Worm (Caenorhabditis elegans) whole organism, young adult: Measurements from ENCODE around the gene irld-63.

Source experiments
- B0019.2 ChIP-seq: fragments of 200-800 bp; sonication (Bioruptor generic); conservative IDR thresholded peaks from 2 replicates; pipeline ENCODE4 v1.3.6; 2022; ENCODE audit warnings: missing genetic modification reagents, missing genetic modification characterization, missing compliant biosample characterization
- C06A6.2 ChIP-seq: fragments of 200-800 bp; sonication (Bioruptor generic); conservative IDR thresholded peaks from 2 replicates; pipeline ENCODE4 v1.3.6; 2022; ENCODE audit warnings: missing genetic modification characterization, missing compliant biosample characterization
- F23B12.7 ChIP-seq: sonication (generic microtip); optimal IDR thresholded peaks from 2 replicates; lab custom pipeline; 2017; ENCODE audit warnings: missing genetic modification characterization, mild to moderate bottlenecking, missing compliant biosample characterization, antibody characterized with exemption, moderate library complexity; ENCODE audit not compliant: insufficient read depth
- F57A8.1 ChIP-seq: fragments of 200-800 bp; sonication (Bioruptor generic); optimal IDR thresholded peaks from 2 replicates; lab custom pipeline; 2018; ENCODE audit warnings: mild to moderate bottlenecking, missing genetic modification characterization, moderate library complexity, missing compliant biosample characterization
- K12H6.12 ChIP-seq: fragments of 200-800 bp; sonication (Bioruptor generic); optimal IDR thresholded peaks from 2 replicates; lab custom pipeline; 2018; ENCODE audit warnings: mild to moderate bottlenecking, missing genetic modification characterization, missing compliant biosample characterization
- Y56A3A.18 ChIP-seq: fragments of 200-800 bp; sonication (Bioruptor generic); IDR thresholded peaks from 2 replicates; pipeline ENCODE4 v1.3.6; 2022; ENCODE audit warnings: missing genetic modification reagents, missing genetic modification characterization, missing compliant biosample characterization
- atf-7 ChIP-seq: sonication (generic microtip); optimal IDR thresholded peaks from 2 replicates; lab custom pipeline; 2017; ENCODE audit warnings: mild to moderate bottlenecking, missing genetic modification characterization, missing compliant biosample characterization
- attf-3 ChIP-seq: fragments of 200-800 bp; sonication (Bioruptor generic); conservative IDR thresholded peaks from 2 replicates; pipeline ENCODE4 v1.3.6; 2022; ENCODE audit warnings: missing genetic modification reagents, missing genetic modification characterization, missing compliant biosample characterization
- attf-5 ChIP-seq: fragments of 200-800 bp; sonication (Bioruptor generic); optimal IDR thresholded peaks from 2 replicates; lab custom pipeline; 2018; ENCODE audit warnings: mild to moderate bottlenecking, missing genetic modification characterization, missing compliant biosample characterization
- chd-7 ChIP-seq: sonication (generic microtip); optimal IDR thresholded peaks from 2 replicates; lab custom pipeline; 2016; ENCODE audit warnings: mild to moderate bottlenecking, missing genetic modification characterization, moderate library complexity, missing compliant biosample characterization
- egrh-3 ChIP-seq: fragments of 200-800 bp; sonication (Bioruptor generic); IDR thresholded peaks from 2 replicates; pipeline ENCODE4 v1.3.6; 2022; ENCODE audit warnings: missing genetic modification reagents, missing genetic modification characterization, missing compliant biosample characterization
- fkh-3 ChIP-seq: sonication (generic microtip); optimal IDR thresholded peaks from 2 replicates; lab custom pipeline; 2016; ENCODE audit warnings: mild to moderate bottlenecking, missing genetic modification characterization, missing compliant biosample characterization
- him-1 ChIP-seq: sonication (generic microtip); optimal IDR thresholded peaks from 2 replicates; lab custom pipeline; 2016; ENCODE audit warnings: missing genotype, missing genetic modification reagents, missing genetic modification characterization, missing compliant biosample characterization
- hmg-1.2 ChIP-seq: fragments of 200-800 bp; sonication (Bioruptor generic); IDR thresholded peaks from 2 replicates; pipeline ENCODE4 v1.3.6; 2022; ENCODE audit warnings: missing genetic modification reagents, missing genetic modification characterization, missing compliant biosample characterization
- hrde-1 ChIP-seq: sonication (generic microtip); optimal IDR thresholded peaks from 2 replicates; lab custom pipeline; 2016; ENCODE audit warnings: missing genetic modification characterization, mild to moderate bottlenecking, missing compliant biosample characterization, moderate library complexity, missing genotype, missing genetic modification reagents, borderline replicate concordance
- madf-10 ChIP-seq: sonication (generic microtip); optimal IDR thresholded peaks from 2 replicates; lab custom pipeline; 2016; ENCODE audit warnings: mild to moderate bottlenecking, missing genetic modification characterization, missing compliant biosample characterization
- madf-6 ChIP-seq: fragments of 200-800 bp; sonication (Bioruptor generic); IDR thresholded peaks from 2 replicates; pipeline ENCODE4 v1.3.6; 2022; ENCODE audit warnings: missing genetic modification reagents, missing genetic modification characterization, missing compliant biosample characterization
- madf-8 ChIP-seq: fragments of 200-800 bp; sonication (Bioruptor generic); conservative IDR thresholded peaks from 2 replicates; pipeline ENCODE4 v1.3.6; 2022; ENCODE audit warnings: missing genetic modification reagents, missing genetic modification characterization, missing compliant biosample characterization
- mel-28 ChIP-seq: sonication (generic microtip); optimal IDR thresholded peaks from 2 replicates; lab custom pipeline; 2016; ENCODE audit warnings: borderline replicate concordance, mild to moderate bottlenecking, missing genetic modification characterization, missing compliant biosample characterization
- nhr-120 ChIP-seq: fragments of 200-800 bp; sonication (Bioruptor generic); IDR thresholded peaks from 2 replicates; pipeline ENCODE4 v1.3.6; 2022; ENCODE audit warnings: missing genetic modification characterization, missing compliant biosample characterization
- nhr-80 ChIP-seq: sonication (generic microtip); optimal IDR thresholded peaks from 2 replicates; lab custom pipeline; 2016; ENCODE audit warnings: missing genetic modification characterization, missing compliant biosample characterization
- nhr-90 ChIP-seq: sonication (generic microtip); optimal IDR thresholded peaks from 2 replicates; lab custom pipeline; 2016; ENCODE audit warnings: missing genotype, mild to moderate bottlenecking, missing genetic modification characterization, missing compliant biosample characterization
- repo-1 ChIP-seq: sonication (generic microtip); optimal IDR thresholded peaks from 2 replicates; lab custom pipeline; 2017; ENCODE audit warnings: mild to moderate bottlenecking, missing genetic modification characterization, missing compliant biosample characterization
- sdz-38 ChIP-seq: sonication (generic microtip); optimal IDR thresholded peaks from 2 replicates; lab custom pipeline; 2016; ENCODE audit warnings: missing genotype, missing genetic modification characterization, missing compliant biosample characterization
- somi-1 ChIP-seq: fragments of 200-800 bp; sonication (Bioruptor generic); optimal IDR thresholded peaks from 2 replicates; lab custom pipeline; 2018; ENCODE audit warnings: mild to moderate bottlenecking, missing genetic modification characterization, missing compliant biosample characterization
- zfh-2 ChIP-seq: fragments of 200-800 bp; sonication (Bioruptor generic); conservative IDR thresholded peaks from 2 replicates; pipeline ENCODE4 v1.3.6; 2022; ENCODE audit warnings: missing genetic modification reagents, missing genetic modification characterization, missing compliant biosample characterization
- ztf-28 ChIP-seq: fragments of 200-800 bp; sonication (Bioruptor generic); IDR thresholded peaks from 2 replicates; pipeline ENCODE4 v1.3.6; 2022; ENCODE audit warnings: missing genetic modification reagents, missing genetic modification characterization, missing compliant biosample characterization

irld-63 gene

DNA sequence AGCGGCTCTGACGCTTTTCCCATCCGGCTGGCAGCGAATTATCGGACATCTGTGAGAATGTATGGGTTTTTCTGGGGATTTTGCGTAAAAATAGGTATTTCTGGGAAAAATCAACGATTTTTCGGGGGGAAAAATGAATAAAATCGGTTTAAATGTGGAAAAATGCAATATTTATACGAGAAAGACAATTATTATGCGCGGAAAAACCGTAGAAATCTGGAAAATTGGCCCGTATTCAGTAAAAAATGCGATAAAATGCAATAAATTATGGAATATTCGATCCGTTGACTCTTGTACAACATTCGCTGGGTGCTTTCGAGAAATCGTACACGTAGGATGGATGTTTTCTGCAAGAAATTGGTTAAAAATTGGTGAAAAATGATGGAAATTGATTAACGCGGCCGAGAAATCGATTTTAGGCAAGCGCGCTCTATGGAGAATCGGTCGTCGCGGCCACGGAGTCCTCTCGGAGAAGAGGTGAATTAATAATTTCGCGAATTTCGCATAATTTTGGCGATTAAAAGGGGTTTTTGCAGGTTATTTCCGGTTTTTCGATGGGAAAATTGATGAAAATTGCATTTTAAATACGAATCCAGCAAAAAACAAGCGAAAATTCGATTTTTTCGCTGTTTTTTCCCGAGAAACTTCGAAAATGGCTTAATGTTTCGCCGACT lies 41.4 kb upstream of the irld-63 start, which contains the start of gene pinn-1 (continued):
- peak; percentile 45 for TF ChIP-seq F23B12.7 (tag; lab: Kevin White, UChicago)

DNA sequence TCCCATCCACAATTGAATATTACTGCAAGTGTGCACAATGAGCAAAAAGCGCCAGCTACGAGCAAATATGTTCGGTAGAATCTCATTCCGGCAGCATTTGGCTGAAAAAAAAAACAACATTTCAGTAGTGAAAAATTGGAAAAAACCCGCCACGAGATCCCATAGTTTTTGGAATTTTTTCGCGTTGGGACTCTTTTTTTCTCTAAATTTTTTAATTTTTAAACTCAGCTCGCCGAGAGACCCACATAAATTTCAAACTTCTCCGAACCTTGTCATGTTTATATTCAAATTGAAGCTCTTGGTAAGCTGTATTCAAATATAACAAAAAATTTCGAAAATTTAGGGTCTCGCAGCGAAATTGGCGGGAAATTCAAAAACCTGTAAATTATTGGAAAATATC lies 36.2 kb upstream of the irld-63 start, which contains the start of gene sqv-2:
Gene sqv-2, minus strand, starts transcription at position 101 of the 400 bp plus-strand sequence.
- TF ChIP-seq C06A6.2 (no peak), ztf-28 (GFP tag; lab: Robert Waterston, UW) (no peak), nhr-90 (tag; lab: Kevin White, UChicago) (no peak), attf-5 (GFP tag; lab: Kevin White, UChicago) (no peak), somi-1 (GFP tag; lab: Kevin White, UChicago) (no peak), F57A8.1 (GFP tag; lab: Kevin White, UChicago) (no peak), madf-6 (GFP tag; lab: Robert Waterston, UW) (no peak), madf-8 (no peak), nhr-80 (tag; lab: Kevin White, UChicago) (no peak), him-1 (tag; lab: Kevin White, UChicago) (no peak), hrde-1 (tag; lab: Kevin White, UChicago) (no peak), madf-10 (tag; lab: Kevin White, UChicago) (no peak), chd-7 (tag; lab: Kevin White, UChicago) (no peak), nhr-120 (no peak)

DNA sequence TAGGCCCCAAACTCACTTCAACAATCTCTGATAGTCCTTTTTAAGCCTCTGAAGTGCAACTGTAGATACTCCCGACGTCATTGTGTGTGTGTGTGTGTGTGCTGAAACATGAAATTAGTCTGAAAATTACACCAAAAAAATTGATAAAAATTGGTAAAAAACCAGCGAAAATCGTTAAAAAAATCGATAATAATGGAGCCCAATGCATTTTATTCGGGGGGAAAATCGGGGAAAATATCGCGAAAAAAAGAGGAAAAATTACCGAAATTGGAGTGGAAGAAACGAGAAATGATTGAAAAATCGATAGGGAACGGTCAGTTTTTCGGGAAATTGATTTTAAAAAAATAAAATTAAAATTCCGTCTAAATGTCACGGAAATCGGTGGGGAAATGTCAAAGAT lies 30.3 kb upstream of the irld-63 start, which contains the start of gene ubc-26:
Gene ubc-26, minus strand, starts transcription at position 101 of the 400 bp plus-strand sequence.
- no peak for TF ChIP-seq repo-1 (tag; lab: Kevin White, UChicago)
- no peak for TF ChIP-seq Y56A3A.18 (GFP tag; lab: Robert Waterston, UW)
- TF ChIP-seq fkh-3 = no peak
- TF ChIP-seq sdz-38 = no peak
- no peak for TF ChIP-seq B0019.2 (GFP tag; lab: Robert Waterston, UW)
- TF ChIP-seq madf-10 (tag; lab: Kevin White, UChicago) = no peak
- TF ChIP-seq F57A8.1 (GFP tag; lab: Kevin White, UChicago) = no peak

DNA sequence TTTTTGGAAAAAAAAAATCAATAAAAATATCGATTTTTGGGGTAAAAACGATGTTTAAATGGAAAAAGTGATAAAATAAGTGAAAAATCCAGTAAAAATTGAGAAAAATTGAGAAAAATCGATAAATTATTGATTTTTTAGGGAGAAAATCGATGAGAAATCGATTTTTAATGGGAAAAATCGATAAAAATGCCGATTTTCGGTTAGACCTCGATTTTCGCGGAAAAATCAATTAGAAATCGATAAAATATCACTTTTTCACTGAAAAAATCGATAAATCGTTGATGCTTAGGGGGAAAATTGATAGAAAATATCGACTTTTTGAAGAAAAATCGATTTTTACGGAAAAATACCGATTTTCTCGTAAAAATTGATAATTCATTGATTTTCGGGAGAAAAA lies 29.4 kb upstream of the irld-63 start:
- TF ChIP-seq attf-3 (GFP tag; lab: Robert Waterston, UW) = no peak
- TF ChIP-seq K12H6.12 = no peak

DNA sequence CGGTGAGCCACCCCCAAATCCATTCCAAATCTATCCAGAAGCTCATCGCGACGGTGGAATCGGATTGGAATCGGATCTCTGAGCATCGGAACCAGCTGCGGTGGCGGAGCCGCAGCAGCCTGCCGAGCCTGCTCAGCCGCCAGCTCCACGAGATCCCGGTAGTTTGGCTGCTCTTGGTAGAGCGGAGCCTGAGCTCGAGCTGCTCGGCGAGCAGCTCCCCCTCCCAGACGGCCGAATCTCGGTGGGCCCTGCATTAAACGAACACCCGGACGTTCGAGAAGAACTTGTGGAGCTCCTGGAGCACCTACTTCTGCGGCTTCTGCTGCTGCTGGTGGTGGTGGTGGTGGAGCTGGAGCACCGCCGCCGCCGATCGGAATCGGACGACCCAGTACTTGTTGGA lies 26.8 kb upstream of the irld-63 start:
- peak; percentile 97 for TF ChIP-seq egrh-3 (GFP tag; lab: Robert Waterston, UW)
- TF ChIP-seq zfh-2 (GFP tag; lab: Robert Waterston, UW) = peak; percentile 78; the same call in 1 of the 2 replicates
- no peak for TF ChIP-seq mel-28 (tag; lab: Kevin White, UChicago)

- TF ChIP-seq atf-7 (peak; percentile 37), mel-28 (tag; lab: Kevin White, UChicago) (no peak), hmg-1.2 (GFP tag; lab: Robert Waterston, UW) (peak; percentile 15; the same call in 1 of the 2 replicates)
Observed at ce11 chrII:2913505-2913904, 17.0 kb upstream of the irld-63 start, which contains the start of gene ubc-15. Gene ubc-15 (minus strand): TSS chrII:2913605.
